Worm (Caenorhabditis elegans) whole organism, L1 larva: ENCODE measurements around the gene dyf-2.
A peak's percentile ranks its signal among the peaks of the same experiment; 100 is the strongest.

Experiments used
- C04F5.9 ChIP-seq: sonication (generic microtip); optimal IDR thresholded peaks from 2 replicates; lab custom pipeline; 2016; ENCODE audit warnings: missing genetic modification characterization, missing compliant biosample characterization
- C16A3.4 ChIP-seq: fragments of 150-350 bp; optimal IDR thresholded peaks from 2 replicates; lab custom pipeline; 2014; ENCODE audit warnings: missing biosample characterization, missing genetic modification characterization
- C34B4.2 ChIP-seq: sonication (generic microtip); optimal IDR thresholded peaks from 2 replicates; lab custom pipeline; 2017; ENCODE audit warnings: mild to moderate bottlenecking, missing genetic modification characterization, missing compliant biosample characterization
- alr-1 ChIP-seq: fragments of 200-800 bp; sonication (Bioruptor generic); optimal IDR thresholded peaks from 2 replicates; lab custom pipeline; 2018; ENCODE audit warnings: borderline replicate concordance, mild to moderate bottlenecking, missing genetic modification characterization, missing compliant biosample characterization
- ama-1 ChIP-seq: fragments of 150-350 bp; optimal IDR thresholded peaks from 2 replicates; lab custom pipeline; 2014
- blmp-1 ChIP-seq: fragments of 150-350 bp; optimal IDR thresholded peaks from 2 replicates; lab custom pipeline; 2014; ENCODE audit warnings: missing biosample characterization, missing genetic modification characterization
- ceh-63 ChIP-seq: fragments of 200-800 bp; sonication (Bioruptor generic); optimal IDR thresholded peaks from 2 replicates; lab custom pipeline; 2018; ENCODE audit warnings: mild to moderate bottlenecking, missing genetic modification characterization, missing compliant biosample characterization
- ceh-88 ChIP-seq: fragments of 200-800 bp; sonication (Bioruptor generic); IDR thresholded peaks from 2 replicates; pipeline ENCODE4 v1.3.6; 2022; ENCODE audit warnings: missing genetic modification characterization, missing compliant biosample characterization
- ces-1 ChIP-seq: fragments of 150-350 bp; optimal IDR thresholded peaks from 2 replicates; lab custom pipeline; 2014; ENCODE audit warnings: missing biosample characterization, missing genetic modification reagents, missing genetic modification characterization
- dsc-1 ChIP-seq: sonication (generic microtip); optimal IDR thresholded peaks from 2 replicates; lab custom pipeline; 2016; ENCODE audit warnings: mild to moderate bottlenecking, missing genetic modification characterization, missing compliant biosample characterization
- efl-1 ChIP-seq, 4 experiments: fragments of 150-350 bp; optimal IDR thresholded peaks in 3 of 4; peaks in 1 of 4; 1 replicate in 1 of 4; 2 replicates in 3 of 4; lab custom pipeline; 2014; ENCODE audit warnings: missing biosample characterization in 2 of 4, missing genetic modification characterization in 2 of 4, missing genetic modification reagents in 2 of 4
- efl-3 ChIP-seq: fragments of 200-800 bp; sonication (Bioruptor generic); optimal IDR thresholded peaks from 2 replicates; lab custom pipeline; 2018; ENCODE audit warnings: mild to moderate bottlenecking, missing genetic modification characterization, missing compliant biosample characterization
- elt-2 ChIP-seq: sonication (generic microtip); optimal IDR thresholded peaks from 2 replicates; lab custom pipeline; 2016; ENCODE audit warnings: missing genetic modification characterization, mild to moderate bottlenecking, inconsistent platforms, missing compliant biosample characterization, missing genetic modification reagents
- elt-3 ChIP-seq, 6 experiments: fragments of 150-350 bp in 1 of 6; sonication (generic microtip); optimal IDR thresholded peaks; 2 replicates each; lab custom pipeline; 2017 to 2018; ENCODE audit warnings: missing biosample characterization in 6 of 6, missing genetic modification characterization in 6 of 6, inconsistent platforms in 1 of 6
- ets-5 ChIP-seq: fragments of 200-800 bp; sonication (Bioruptor generic); IDR thresholded peaks from 2 replicates; pipeline ENCODE4 v1.3.6; 2022; ENCODE audit warnings: missing genetic modification characterization, missing compliant biosample characterization
- fkh-10 ChIP-seq: sonication (generic microtip); optimal IDR thresholded peaks from 2 replicates; lab custom pipeline; 2017; ENCODE audit warnings: missing biosample characterization, missing genetic modification reagents, missing genetic modification characterization
- fkh-4 ChIP-seq: sonication (generic microtip); optimal IDR thresholded peaks from 2 replicates; lab custom pipeline; 2016; ENCODE audit warnings: missing compliant biosample characterization, missing genetic modification characterization, borderline replicate concordance
- fkh-8 ChIP-seq: sonication (generic microtip); optimal IDR thresholded peaks from 2 replicates; lab custom pipeline; 2016; ENCODE audit warnings: mild to moderate bottlenecking, missing genetic modification characterization, missing compliant biosample characterization
- fos-1 ChIP-seq: fragments of 150-350 bp; optimal IDR thresholded peaks from 2 replicates; lab custom pipeline; 2014; ENCODE audit warnings: missing biosample characterization, missing genetic modification characterization
- grh-1 ChIP-seq: fragments of 200-800 bp; sonication (Bioruptor generic); IDR thresholded peaks from 2 replicates; pipeline ENCODE4 v1.3.6; 2022; ENCODE audit warnings: missing genetic modification reagents, missing genetic modification characterization, missing compliant biosample characterization
- hlh-17 ChIP-seq: fragments of 200-800 bp; sonication (Bioruptor generic); optimal IDR thresholded peaks from 2 replicates; lab custom pipeline; 2018; ENCODE audit warnings: missing genetic modification characterization, mild to moderate bottlenecking, missing compliant biosample characterization, moderate library complexity, borderline replicate concordance
- hpl-2 ChIP-seq: fragments of 150-350 bp; optimal IDR thresholded peaks from 2 replicates; lab custom pipeline; 2014; ENCODE audit warnings: missing biosample characterization, missing genetic modification reagents, missing genetic modification characterization
- jun-1 ChIP-seq: fragments of 150-350 bp; optimal IDR thresholded peaks from 2 replicates; lab custom pipeline; 2014; ENCODE audit warnings: missing biosample characterization, missing genetic modification reagents, missing genetic modification characterization
- lin-13 ChIP-seq: fragments of 150-350 bp; optimal IDR thresholded peaks from 2 replicates; lab custom pipeline; 2014; ENCODE audit warnings: missing biosample characterization, missing genetic modification reagents, missing genetic modification characterization
- lin-14 ChIP-seq: fragments of 200-800 bp; sonication (Bioruptor generic); optimal IDR thresholded peaks from 2 replicates; lab custom pipeline; 2018; ENCODE audit warnings: mild to moderate bottlenecking, missing genetic modification characterization, moderate library complexity, missing compliant biosample characterization
- lin-35 ChIP-seq, 2 experiments: fragments of 150-350 bp; optimal IDR thresholded peaks; 2 replicates each; lab custom pipeline; 2014; ENCODE audit warnings: missing biosample characterization in 2 of 2, missing genetic modification characterization in 2 of 2, missing genetic modification reagents in 2 of 2
- mef-2 ChIP-seq: fragments of 150-350 bp; optimal IDR thresholded peaks from 2 replicates; lab custom pipeline; 2014; ENCODE audit warnings: missing biosample characterization, missing genetic modification characterization
- mep-1 ChIP-seq: fragments of 150-350 bp; optimal IDR thresholded peaks from 2 replicates; lab custom pipeline; 2014; ENCODE audit warnings: missing biosample characterization, missing genetic modification characterization
- nhr-11 ChIP-seq: fragments of 150-350 bp; optimal IDR thresholded peaks from 2 replicates; lab custom pipeline; 2014; ENCODE audit warnings: missing biosample characterization, missing genetic modification characterization
- nhr-19 ChIP-seq: fragments of 200-800 bp; sonication (Bioruptor generic); conservative IDR thresholded peaks from 2 replicates; pipeline ENCODE4 v1.3.6; 2022; ENCODE audit warnings: missing genetic modification characterization, missing compliant biosample characterization
- nhr-47 ChIP-seq: sonication (generic microtip); optimal IDR thresholded peaks from 2 replicates; lab custom pipeline; 2016; ENCODE audit warnings: mild to moderate bottlenecking, missing genetic modification characterization, moderate library complexity, missing compliant biosample characterization
- nhr-71 ChIP-seq: sonication (generic microtip); optimal IDR thresholded peaks from 2 replicates; lab custom pipeline; 2016; ENCODE audit warnings: mild to moderate bottlenecking, missing genetic modification characterization, moderate library complexity, missing compliant biosample characterization
- nhr-77 ChIP-seq: fragments of 150-350 bp; optimal IDR thresholded peaks from 2 replicates; lab custom pipeline; 2014; ENCODE audit warnings: missing biosample characterization, missing genetic modification characterization
- nhr-84 ChIP-seq: sonication (generic microtip); optimal IDR thresholded peaks from 2 replicates; lab custom pipeline; 2017; ENCODE audit warnings: missing biosample characterization, missing genetic modification characterization
- nhr-85 ChIP-seq: sonication (generic microtip); peaks from one replicate; lab custom pipeline; 2016; ENCODE audit warnings: missing genetic modification characterization, inconsistent platforms, missing compliant biosample characterization
- nhr-90 ChIP-seq: sonication (generic microtip); optimal IDR thresholded peaks from 2 replicates; lab custom pipeline; 2016; ENCODE audit warnings: mild to moderate bottlenecking, missing genetic modification characterization, missing compliant biosample characterization; ENCODE audit not compliant: poor library complexity
- pax-3 ChIP-seq: fragments of 200-800 bp; sonication (Bioruptor generic); optimal IDR thresholded peaks from 2 replicates; lab custom pipeline; 2018; ENCODE audit warnings: mild to moderate bottlenecking, missing genetic modification characterization, moderate library complexity, missing compliant biosample characterization
- pqm-1 ChIP-seq: sonication (generic microtip); optimal IDR thresholded peaks from 3 replicates; lab custom pipeline; 2017; ENCODE audit warnings: missing biosample characterization, missing genetic modification characterization
- rnt-1 ChIP-seq: sonication (generic microtip); optimal IDR thresholded peaks from 2 replicates; lab custom pipeline; 2016; ENCODE audit warnings: mild to moderate bottlenecking, missing genetic modification characterization, moderate library complexity, missing compliant biosample characterization
- skn-1 ChIP-seq: fragments of 150-350 bp; optimal IDR thresholded peaks from 2 replicates; lab custom pipeline; 2014; ENCODE audit warnings: missing biosample characterization, missing genetic modification characterization
- snpc-4 ChIP-seq: fragments of 150-350 bp; optimal IDR thresholded peaks from 2 replicates; lab custom pipeline; 2014; ENCODE audit warnings: missing biosample characterization, missing genetic modification characterization
- snu-23 ChIP-seq: sonication (generic microtip); optimal IDR thresholded peaks from 2 replicates; lab custom pipeline; 2016; ENCODE audit warnings: missing genetic modification characterization, missing compliant biosample characterization
- sup-37 ChIP-seq: fragments of 200-800 bp; sonication (Bioruptor generic); optimal IDR thresholded peaks from 2 replicates; lab custom pipeline; 2018; ENCODE audit warnings: mild to moderate bottlenecking, missing genetic modification characterization, missing compliant biosample characterization
- swsn-7 ChIP-seq: sonication (generic microtip); optimal IDR thresholded peaks from 2 replicates; lab custom pipeline; 2016; ENCODE audit warnings: missing genetic modification characterization, missing compliant biosample characterization
- tlp-1 ChIP-seq: fragments of 150-350 bp; optimal IDR thresholded peaks from 2 replicates; lab custom pipeline; 2014; ENCODE audit warnings: missing biosample characterization, missing genetic modification characterization
- unc-30 ChIP-seq: sonication (generic microtip); optimal IDR thresholded peaks from 2 replicates; lab custom pipeline; 2017; ENCODE audit warnings: missing biosample characterization, missing genetic modification characterization
- unc-62 ChIP-seq: fragments of 150-350 bp; optimal IDR thresholded peaks from 2 replicates; lab custom pipeline; 2014; ENCODE audit warnings: missing biosample characterization, missing genetic modification reagents, missing genetic modification characterization
- unc-86 ChIP-seq: sonication (generic microtip); optimal IDR thresholded peaks from 2 replicates; lab custom pipeline; 2016; ENCODE audit warnings: missing genetic modification characterization, missing compliant biosample characterization
- xbp-1 ChIP-seq: sonication (generic microtip); optimal IDR thresholded peaks from 2 replicates; lab custom pipeline; 2016; ENCODE audit warnings: missing genetic modification characterization, missing compliant biosample characterization
- zag-1 ChIP-seq: fragments of 150-350 bp; optimal IDR thresholded peaks from 2 replicates; lab custom pipeline; 2014; ENCODE audit warnings: missing biosample characterization, missing genetic modification characterization

The dyf-2 gene

DNA sequence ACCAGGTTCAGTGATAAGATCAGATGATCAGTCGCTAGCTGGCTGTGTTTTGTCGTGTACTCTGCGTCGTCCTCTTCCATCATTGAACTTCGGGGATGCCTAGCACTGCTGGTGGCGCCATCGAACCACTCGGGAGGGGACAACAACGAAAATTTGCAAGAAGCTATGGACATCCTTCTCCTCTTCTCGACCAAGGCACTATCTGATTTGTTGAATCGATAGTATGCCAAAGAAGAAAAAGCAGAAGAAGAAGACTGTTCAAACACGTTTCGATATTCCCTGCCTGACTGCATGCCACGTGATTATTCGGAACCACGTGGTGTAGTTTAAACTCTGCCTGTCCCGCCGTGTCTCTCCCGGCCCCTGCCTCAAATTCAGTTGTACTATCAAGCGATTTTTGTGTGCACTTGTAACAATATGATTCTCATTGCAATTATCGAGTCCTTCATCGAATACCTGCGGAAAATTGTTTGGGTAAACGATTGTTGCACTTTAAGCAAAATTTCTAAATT lies 33.1 kb upstream of the dyf-2 start (continued):
- TF ChIP-seq fkh-10 (GFP tag; lab: Kevin White, UChicago) (no peak), efl-1 (optimal IDR thresholded peaks at IDR 0.05; lab: Kevin White, UChicago) (peak in 1 of 2 experiments; percentile 5), efl-1 (GFP tag; optimal IDR thresholded peaks at IDR 0.05 in 1 of 2; lab: Kevin White, UChicago) (peak in 1 of 2 experiments; percentile 90), mef-2 (no peak), nhr-47 (tag; lab: Kevin White, UChicago) (peak; percentile 39), C16A3.4 (tag; lab: Kevin White, UChicago) (no peak)

DNA sequence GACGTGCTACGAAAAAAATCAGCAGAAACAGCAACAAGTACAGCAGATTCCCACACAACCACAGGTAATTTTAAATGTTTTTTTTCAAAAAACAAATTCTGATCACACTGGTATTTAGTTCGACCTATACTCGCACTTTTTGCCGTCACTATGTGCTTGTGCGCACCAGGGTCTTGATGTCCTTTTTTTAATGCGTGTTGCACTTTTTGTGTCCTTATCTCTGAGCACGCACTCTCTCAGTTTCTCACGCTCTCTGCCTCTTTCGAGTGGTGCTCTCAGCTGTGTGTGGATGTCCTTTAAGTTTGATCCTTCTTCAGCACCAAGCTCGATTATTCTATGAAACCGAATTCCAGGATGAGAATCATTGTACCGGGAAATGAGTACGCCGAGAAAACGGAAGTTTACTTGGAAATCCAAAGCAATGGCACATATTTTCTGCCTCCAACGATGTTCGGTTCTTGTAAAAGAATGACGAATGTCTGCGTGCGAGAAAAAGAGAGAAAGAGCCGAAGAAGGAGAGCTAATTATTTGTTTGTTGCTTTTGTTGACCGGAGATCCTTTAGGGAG lies 32.2 kb upstream of the dyf-2 start:
- peak in 1 of 2 experiments; percentile 14 for TF ChIP-seq lin-35 (GFP tag; optimal IDR thresholded peaks at IDR 0.05; lab: Kevin White, UChicago)
- TF ChIP-seq pqm-1 = no peak
- TF ChIP-seq fkh-4 (tag; lab: Kevin White, UChicago) = no peak
- TF ChIP-seq nhr-71 (tag; lab: Kevin White, UChicago) = peak; percentile 69
- no peak for TF ChIP-seq elt-3 (tag; optimal IDR thresholded peaks at IDR 0.05; lab: Kevin White, UChicago)
- TF ChIP-seq nhr-85 = peak; percentile 1
- peak; percentile 92 for TF ChIP-seq fkh-8 (tag; lab: Kevin White, UChicago)
- no peak for TF ChIP-seq efl-3 (GFP tag; lab: Kevin White, UChicago)
- TF ChIP-seq nhr-11 (tag; lab: Kevin White, UChicago) = no peak
- no peak for TF ChIP-seq nhr-77
- TF ChIP-seq nhr-47 (tag; lab: Kevin White, UChicago) = peak; percentile 66
- TF ChIP-seq nhr-19 (GFP tag; lab: Robert Waterston, UW) = no peak
- TF ChIP-seq snpc-4 (tag; lab: Kevin White, UChicago) = no peak
- TF ChIP-seq ces-1 (GFP tag; lab: Kevin White, UChicago) = no peak
- no peak for TF ChIP-seq unc-62 (GFP tag; lab: Kevin White, UChicago)
- no peak for TF ChIP-seq alr-1 (tag; lab: Kevin White, UChicago)
- no peak for TF ChIP-seq zag-1 (tag; lab: Kevin White, UChicago)
- TF ChIP-seq sup-37 (GFP tag; lab: Kevin White, UChicago) = no peak
- no peak for TF ChIP-seq hpl-2
- peak; percentile 35 for TF ChIP-seq dsc-1 (tag; lab: Kevin White, UChicago)
- no peak for TF ChIP-seq jun-1
- no peak for TF ChIP-seq skn-1 (tag; lab: Kevin White, UChicago)
- TF ChIP-seq C34B4.2 (tag; lab: Kevin White, UChicago) = no peak
- no peak for TF ChIP-seq tlp-1 (tag; lab: Kevin White, UChicago)
- TF ChIP-seq unc-30 (tag; lab: Kevin White, UChicago) = no peak
- TF ChIP-seq hlh-17 = no peak
- 0 out of 2 replicates have a peak, but pooled peaks have one; percentile 8 for TF ChIP-seq ceh-88
- no peak for TF ChIP-seq grh-1 (GFP tag; lab: Robert Waterston, UW)
- peak; percentile 35 for TF ChIP-seq unc-86 (tag; lab: Kevin White, UChicago)
- no peak for TF ChIP-seq C16A3.4 (tag; lab: Kevin White, UChicago)
- no peak for TF ChIP-seq ets-5
- TF ChIP-seq C04F5.9 (tag; lab: Kevin White, UChicago) = no peak
- peak; percentile 51 for TF ChIP-seq pax-3 (tag; lab: Kevin White, UChicago)
- no peak for TF ChIP-seq swsn-7 (tag; lab: Kevin White, UChicago)
- TF ChIP-seq lin-13 (GFP tag; lab: Kevin White, UChicago) = no peak
- no peak for TF ChIP-seq ama-1 (lab: Kevin White, UChicago)
- no peak for TF ChIP-seq fos-1 (tag; lab: Kevin White, UChicago)
- no peak for TF ChIP-seq ceh-63 (GFP tag; lab: Kevin White, UChicago)
- no peak for TF ChIP-seq mef-2
- no peak for TF ChIP-seq snu-23 (GFP tag; lab: Kevin White, UChicago)
- TF ChIP-seq xbp-1 (tag; lab: Kevin White, UChicago) = no peak
- no peak for TF ChIP-seq blmp-1 (tag; lab: Kevin White, UChicago)
- peak; percentile 44 for TF ChIP-seq mep-1
- TF ChIP-seq rnt-1 (tag; lab: Kevin White, UChicago) = peak; percentile 8
- no peak for TF ChIP-seq elt-2 (tag; lab: Kevin White, UChicago)
- peak; percentile 59 for TF ChIP-seq lin-14 (GFP tag; lab: Kevin White, UChicago)
- TF ChIP-seq nhr-84 (tag; lab: Kevin White, UChicago) = no peak
- no peak for TF ChIP-seq nhr-90 (tag; lab: Kevin White, UChicago)
